Fruit fly (Drosophila melanogaster) whole organism, wandering third instar larva: ENCODE results near the gene Ugt49B2.

Source experiments
- CG32264 ChIP-seq: fragments of 200-800 bp; sonication (Bioruptor generic); optimal IDR thresholded peaks from 2 replicates; lab custom pipeline; 2016; ENCODE audit warnings: missing biosample characterization, missing genetic modification characterization
- Dfd ChIP-seq: fragments of >200 bp; optimal IDR thresholded peaks from 2 replicates; lab custom pipeline; 2017; ENCODE audit warnings: missing biosample characterization, missing genetic modification characterization
- Hr78 ChIP-seq: fragments of >200 bp; optimal IDR thresholded peaks from 2 replicates; lab custom pipeline; 2017; ENCODE audit warnings: missing biosample characterization, missing genetic modification characterization
- Hr83 ChIP-seq: fragments of 200-300 bp; sonication (Bioruptor generic); optimal IDR thresholded peaks from 2 replicates; lab custom pipeline; 2016; ENCODE audit warnings: missing biosample characterization, mild to moderate bottlenecking, missing genetic modification characterization, moderate library complexity; ENCODE audit not compliant: poor library complexity, severe bottlenecking
- Vsx2 ChIP-seq: fragments of 200-300, 225-300 bp; sonication (Bioruptor generic); optimal IDR thresholded peaks from 2 replicates; lab custom pipeline; 2018; ENCODE audit warnings: missing biosample characterization, missing genetic modification characterization; ENCODE audit not compliant: partially characterized antibody
- br ChIP-seq: fragments of 200-800 bp; sonication (Bioruptor generic); optimal IDR thresholded peaks from 2 replicates; lab custom pipeline; 2016; ENCODE audit warnings: missing biosample characterization, missing genetic modification characterization
- pan ChIP-seq: fragments of >200 bp; optimal IDR thresholded peaks from 2 replicates; lab custom pipeline; 2017
- psq ChIP-seq: fragments of 200-800 bp; sonication (Bioruptor generic); optimal IDR thresholded peaks from 3 replicates; lab custom pipeline; 2017; ENCODE audit warnings: missing biosample characterization, mild to moderate bottlenecking, missing genetic modification characterization, moderate library complexity
- tai ChIP-seq: sonication (Bioruptor generic); optimal IDR thresholded peaks from 2 replicates; lab custom pipeline; 2016; ENCODE audit warnings: missing biosample characterization, missing genetic modification characterization
- usp ChIP-seq: fragments of >200 bp; optimal IDR thresholded peaks from 2 replicates; lab custom pipeline; 2017; ENCODE audit warnings: missing biosample characterization, missing genetic modification characterization
- woc ChIP-seq: sonication (Bioruptor generic); optimal IDR thresholded peaks from 2 replicates; lab custom pipeline; 2016; ENCODE audit warnings: missing biosample characterization, mild to moderate bottlenecking, missing genetic modification characterization

DNA sequence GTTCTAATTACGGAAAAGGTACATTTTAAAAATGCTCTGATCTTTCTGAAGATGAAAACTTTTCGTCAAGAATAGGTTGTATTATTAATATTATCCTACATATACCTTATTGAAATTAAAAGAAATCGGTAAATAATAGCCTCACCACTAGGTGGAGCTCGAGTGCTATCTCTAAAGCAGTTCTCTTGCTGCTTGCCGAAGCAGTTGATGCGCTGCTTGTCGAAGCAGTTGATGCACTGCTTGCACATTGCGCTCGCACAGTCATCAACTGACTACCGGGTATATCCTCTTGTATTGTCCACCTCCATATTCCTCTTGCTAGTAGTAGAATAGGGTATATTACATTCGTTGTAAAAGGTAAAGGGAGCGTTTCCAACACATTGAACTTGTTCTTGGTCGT lies 8.8 kb upstream of the Ugt49B2 start:
- TF ChIP-seq br (GFP tag; lab: Kevin White, UChicago) (no peak), Dfd (GFP tag; lab: Kevin White, UChicago) (no peak), psq (GFP tag; lab: Kevin White, UChicago) (no peak), Vsx2 (no peak), usp (GFP tag; lab: Kevin White, UChicago) (no peak), CG32264 (GFP tag; lab: Kevin White, UChicago) (no peak), Hr78 (no peak), pan (lab: Kevin White, UChicago) (no peak), tai (GFP tag; lab: Kevin White, UChicago) (no peak), woc (GFP tag; lab: Kevin White, UChicago) (no peak), Hr83 (no peak)
